Worm (Caenorhabditis elegans): ENCODE results near the gene aqp-1.

DNA sequence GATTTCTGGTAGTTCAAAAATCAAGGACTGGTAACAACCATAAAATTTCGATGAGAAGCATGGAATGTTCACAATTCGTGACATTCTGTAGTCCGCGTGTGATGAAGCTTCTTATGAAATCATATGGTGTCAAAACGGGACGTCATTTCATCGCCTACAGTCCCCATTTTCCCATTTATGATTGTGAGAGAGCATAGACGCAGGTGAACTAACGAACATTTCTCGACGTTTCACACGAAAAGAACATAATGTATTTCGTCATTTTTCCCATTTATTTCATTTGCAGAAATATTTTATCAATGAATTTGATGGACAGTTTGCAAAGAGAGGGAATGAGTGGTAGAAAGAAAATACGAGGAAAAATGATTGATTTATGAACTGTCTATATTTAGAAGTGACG, 49.0 kb upstream of the aqp-1 start:
- TF ChIP-seq dao-5 (tag; optimal IDR thresholded peaks at IDR 0.05), result no peak
- no peak for TF ChIP-seq him-1 (tag; optimal IDR thresholded peaks at IDR 0.05)
- TF ChIP-seq W03F9.2 (tag; optimal IDR thresholded peaks at IDR 0.05), result no peak
